Worm (Caenorhabditis elegans): ENCODE measurements around the gene T28D6.4.

The T28D6.4 gene

DNA sequence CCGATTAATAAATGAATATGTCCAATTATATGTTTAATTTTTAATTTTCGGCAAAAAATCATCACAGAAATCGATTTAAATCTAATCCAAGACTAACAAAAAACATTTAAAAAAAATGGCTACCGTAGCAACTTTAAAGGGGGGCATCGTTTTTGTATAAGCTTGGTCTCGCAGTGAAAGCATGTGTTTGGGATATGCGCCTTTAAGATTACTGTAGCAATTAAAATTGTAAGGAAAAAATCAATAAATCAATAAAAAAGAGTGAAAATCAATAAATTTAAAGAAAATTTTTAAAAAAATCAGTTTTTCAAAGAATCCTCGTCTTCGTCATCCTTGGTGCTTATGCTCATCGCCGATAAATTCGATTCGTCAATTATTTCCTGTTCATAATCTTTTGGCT is 16.1 kb upstream of the T28D6.4 start (continued):
- TF ChIP-seq lin-54 (GFP tag; optimal IDR thresholded peaks at IDR 0.05) (peak; percentile 62), efl-1 (GFP tag; optimal IDR thresholded peaks at IDR 0.05) (peak; percentile 44), nhr-80 (tag; optimal IDR thresholded peaks at IDR 0.05) (no peak)

DNA sequence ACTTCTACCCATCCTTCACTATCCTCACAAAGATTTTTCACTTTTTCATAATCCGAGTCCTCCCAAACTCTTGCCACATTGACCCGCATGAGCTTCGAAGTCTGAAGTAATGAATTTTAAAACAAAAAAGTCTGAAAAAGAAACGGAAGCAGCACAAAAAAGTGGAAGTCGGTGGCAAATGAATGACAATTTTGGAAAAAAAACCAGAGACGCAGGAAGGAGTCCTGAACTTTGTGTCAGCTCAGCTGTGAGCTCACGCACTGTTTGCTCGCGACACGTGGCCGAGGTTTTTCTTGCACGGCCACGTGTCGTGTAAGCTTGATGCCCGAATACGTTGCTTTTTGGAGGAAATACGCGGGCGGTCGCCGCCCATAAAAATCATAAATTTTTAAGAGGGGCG is 13.9 kb upstream of the T28D6.4 start, which contains the start of gene T28D6.7:
T28D6.7 (minus strand) TSS at position 101 of the 400 bp plus-strand sequence.
- TF ChIP-seq zfh-2 (GFP tag; conservative IDR thresholded peaks at IDR 0.05) (0 out of 2 replicates have a peak, but pooled peaks have one; percentile 21), snpc-4 (GFP tag; optimal IDR thresholded peaks at IDR 0.05) (no peak), snpc-4 (tag; optimal IDR thresholded peaks at IDR 0.05) (no peak)

- TF ChIP-seq mxl-1 (tag; optimal IDR thresholded peaks at IDR 0.05): no peak
- TF ChIP-seq lag-1 (GFP tag; IDR thresholded peaks at IDR 0.05): no peak
- no peak for TF ChIP-seq chd-7 (tag; optimal IDR thresholded peaks at IDR 0.05)
- no peak for TF ChIP-seq F57A8.1 (GFP tag; optimal IDR thresholded peaks at IDR 0.05)
- no peak for TF ChIP-seq cebp-2 (GFP tag; IDR thresholded peaks at IDR 0.05)
- no peak for TF ChIP-seq repo-1 (tag; optimal IDR thresholded peaks at IDR 0.05)
- TF ChIP-seq fkh-3 (tag; optimal IDR thresholded peaks at IDR 0.05): no peak
- no peak for TF ChIP-seq athp-1 (tag; optimal IDR thresholded peaks at IDR 0.05)
- TF ChIP-seq ama-1 (optimal IDR thresholded peaks at IDR 0.05): no peak
- no peak for TF ChIP-seq ama-1 (GFP tag; optimal IDR thresholded peaks at IDR 0.05)
- TF ChIP-seq ceh-100 (GFP tag; IDR thresholded peaks at IDR 0.05): no peak
- no peak for TF ChIP-seq hlh-26 (GFP tag; conservative IDR thresholded peaks at IDR 0.05)
- TF ChIP-seq Y79H2A.3 (GFP tag; conservative IDR thresholded peaks at IDR 0.05): no peak
- no peak for TF ChIP-seq pbrm-1 (GFP tag; IDR thresholded peaks at IDR 0.05)
- TF ChIP-seq D2030.7 (GFP tag; IDR thresholded peaks at IDR 0.05): no peak
- TF ChIP-seq nfya-2 (GFP tag; IDR thresholded peaks at IDR 0.05): no peak
- TF ChIP-seq lsy-27 (tag; optimal IDR thresholded peaks at IDR 0.05; ENCODE audit: borderline replicate concordance, insufficient read depth): no peak
Observed at ce11 chrIII:11350107-11350826, 10.0 kb upstream of the T28D6.4 start.

DNA sequence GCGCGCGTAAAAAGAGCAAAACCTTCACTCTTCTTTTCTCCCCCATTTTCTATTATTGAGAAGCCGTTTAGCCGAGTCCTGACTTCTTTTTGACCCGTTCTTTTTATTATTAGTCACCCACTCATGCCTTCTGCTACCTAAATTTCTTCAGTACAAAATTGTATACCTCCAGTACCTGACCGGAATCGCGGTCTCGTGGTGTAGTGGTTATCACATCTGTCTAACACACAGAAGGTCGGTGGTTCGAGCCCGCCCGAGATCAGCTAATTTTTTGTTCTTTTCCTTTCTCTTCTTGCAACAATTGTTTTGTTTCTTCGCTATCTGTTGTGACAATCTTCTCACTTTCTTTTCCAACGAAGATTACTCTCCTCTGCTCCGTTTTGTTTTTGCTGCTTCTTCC is 7.4 kb upstream of the T28D6.4 start:
- TF ChIP-seq ceh-58 (GFP tag; IDR thresholded peaks at IDR 0.05): no peak
- TF ChIP-seq C17E4.6 (GFP tag; IDR thresholded peaks at IDR 0.05): no peak
- TF ChIP-seq tbp1 (GFP tag; optimal IDR thresholded peaks at IDR 0.05): peak; percentile 90
- no peak for TF ChIP-seq hlh-12 (tag; optimal IDR thresholded peaks at IDR 0.05)
- TF ChIP-seq hsf-1 (GFP tag; IDR thresholded peaks at IDR 0.05): no peak
- peak; percentile 30 for TF ChIP-seq attf-5 (GFP tag; optimal IDR thresholded peaks at IDR 0.05)
- 0 out of 2 replicates have a peak, but pooled peaks have one; percentile 63 for TF ChIP-seq ztf-25 (GFP tag; IDR thresholded peaks at IDR 0.05)
- no peak for TF ChIP-seq sea-2 (GFP tag; IDR thresholded peaks at IDR 0.05)
- no peak for TF ChIP-seq ZK185.1 (tag; optimal IDR thresholded peaks at IDR 0.05; ENCODE audit: poor library complexity, severe bottlenecking)
- TF ChIP-seq nhr-90 (tag; optimal IDR thresholded peaks at IDR 0.05): peak; percentile 37
- TF ChIP-seq ceh-100 (GFP tag; IDR thresholded peaks at IDR 0.05): no peak
- peak; percentile 41 for TF ChIP-seq ceh-27 (GFP tag; optimal IDR thresholded peaks at IDR 0.05)
- peak; percentile 82 for TF ChIP-seq lin-26 (GFP tag; IDR thresholded peaks at IDR 0.05)
- TF ChIP-seq ztf-18 (tag; optimal IDR thresholded peaks at IDR 0.05): peak; percentile 29
- no peak for TF ChIP-seq egl-18 (GFP tag; IDR thresholded peaks at IDR 0.05)
- 0 out of 2 replicates have a peak, but pooled peaks have one; percentile 24 for TF ChIP-seq mcd-1 (GFP tag; IDR thresholded peaks at IDR 0.05)
- TF ChIP-seq mes-4 (tag; optimal IDR thresholded peaks at IDR 0.05): no peak
- TF ChIP-seq T26A5.8 (tag; optimal IDR thresholded peaks at IDR 0.05): no peak
- no peak for TF ChIP-seq efl-1 (GFP tag; optimal IDR thresholded peaks at IDR 0.05)
- TF ChIP-seq rpc-1 (optimal IDR thresholded peaks at IDR 0.05): peak; percentile 66
- peak; percentile 68 for TF ChIP-seq rpc-1 (tag; optimal IDR thresholded peaks at IDR 0.05)
- TF ChIP-seq B0035.1 (tag; optimal IDR thresholded peaks at IDR 0.05): peak; percentile 2
- no peak for TF ChIP-seq F57A8.1 (GFP tag; optimal IDR thresholded peaks at IDR 0.05)
- peak; percentile 17 for TF ChIP-seq snpc-1.3 (tag; optimal IDR thresholded peaks at IDR 0.05; ENCODE audit: insufficient read depth)
- TF ChIP-seq chd-7 (tag; optimal IDR thresholded peaks at IDR 0.05): peak; percentile 44
- no peak for TF ChIP-seq lin-35 (GFP tag; optimal IDR thresholded peaks at IDR 0.05)
